Fruit fly (Drosophila melanogaster) whole organism: Measurements from ENCODE around the gene CG43693.

Experiments
- CG8478 ChIP-seq: fragments of >200 bp; optimal IDR thresholded peaks from 2 replicates; lab custom pipeline; 2018; ENCODE audit warnings: inconsistent platforms
- Dll ChIP-seq: fragments of >200 bp; optimal IDR thresholded peaks from 2 replicates; lab custom pipeline; 2017
- EcR ChIP-seq, 2 experiments: fragments of >200 bp; optimal IDR thresholded peaks; 2 replicates each; lab custom pipeline; 2017; ENCODE audit warnings: missing biosample characterization in 2 of 2, missing genetic modification characterization in 2 of 2, missing genetic modification reagents in 2 of 2
- pan ChIP-seq: fragments of >200 bp; optimal IDR thresholded peaks from 2 replicates; lab custom pipeline; 2017
- psq ChIP-seq: fragments of >200 bp; optimal IDR thresholded peaks from 2 replicates; lab custom pipeline; 2017
- usp ChIP-seq: fragments of >200 bp; optimal IDR thresholded peaks from 2 replicates; lab custom pipeline; 2017; ENCODE audit warnings: missing biosample characterization, missing genetic modification characterization, mixed read lengths

DNA sequence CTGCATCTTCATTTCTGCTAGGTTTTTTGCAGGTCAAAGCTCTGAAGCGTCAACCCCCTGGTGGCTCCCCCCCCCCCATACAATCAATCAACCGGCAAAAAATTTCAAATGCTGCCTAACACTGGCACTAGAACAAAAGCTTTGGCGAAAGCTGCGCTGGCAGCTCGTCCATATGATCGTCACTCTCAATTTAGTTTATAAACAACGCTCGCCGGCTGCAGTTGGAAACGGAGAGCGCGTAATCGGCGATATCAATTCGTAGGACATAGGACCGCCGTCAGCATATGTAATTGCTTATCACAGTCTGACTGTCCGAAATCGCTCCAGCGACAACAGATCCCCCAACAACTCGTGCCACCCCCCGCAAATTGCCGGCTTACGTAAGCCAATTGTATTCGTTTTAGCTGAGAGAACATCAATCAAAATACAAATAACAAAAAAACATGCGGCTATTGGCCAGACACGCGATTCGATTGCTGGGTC, 19.2 kb upstream of the CG43693 start, which contains the start of gene Mocs1:
- TF ChIP-seq EcR (GFP tag; optimal IDR thresholded peaks at IDR 0.05; lab: Kevin White, UChicago): no peak
- TF ChIP-seq CG8478: no peak
- no peak for TF ChIP-seq usp
- TF ChIP-seq pan (lab: Kevin White, UChicago): no peak
- TF ChIP-seq psq (lab: Kevin White, UChicago): no peak
- TF ChIP-seq Dll (lab: Kevin White, UChicago): no peak
